Fruit fly (Drosophila melanogaster): ENCODE data around the gene CG43155.

Gene CG43155

dm6 chrX:11483297-11483696 is 23.7 kb downstream of the CG43155 start, which contains the start of gene Uba5 (continued):
- TF ChIP-seq CG13296 (GFP tag; optimal IDR thresholded peaks at IDR 0.05), result no peak
- no peak for TF ChIP-seq Neu2 (GFP tag; optimal IDR thresholded peaks at IDR 0.05; ENCODE audit: borderline replicate concordance)

DNA sequence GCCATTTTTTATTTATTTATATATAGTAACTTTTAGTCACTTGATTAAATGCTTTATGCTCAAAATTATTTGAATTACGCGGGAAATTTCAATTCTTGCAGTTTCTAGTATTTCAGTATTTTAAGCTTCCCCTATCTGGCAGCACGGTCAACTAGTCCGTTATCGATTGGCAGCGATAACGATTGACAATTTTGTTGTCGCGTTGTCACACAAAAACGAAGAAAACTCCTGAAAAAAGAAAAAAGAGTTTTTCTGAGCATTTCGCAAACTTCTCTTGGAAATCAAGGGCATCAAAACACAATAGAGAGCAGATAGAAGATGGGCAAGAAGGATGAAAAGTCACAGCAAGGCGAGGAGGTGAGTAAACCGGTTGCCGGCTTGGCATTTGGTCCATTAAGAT is 25.5 kb downstream of the CG43155 start, which contains the start of gene Spase25:
Spase25 (plus strand) TSS at position 176 of the 400 bp plus-strand sequence.
- TF ChIP-seq pzg (GFP tag; optimal IDR thresholded peaks at IDR 0.05) (peak; percentile 59), D19B (GFP tag; optimal IDR thresholded peaks at IDR 0.05) (no peak), nom (GFP tag; optimal IDR thresholded peaks at IDR 0.05) (peak; percentile 40), hb (GFP tag; IDR thresholded peaks at IDR 0.05; ENCODE audit: partially characterized antibody) (0 out of 3 replicates have a peak, but pooled peaks have one; percentile 39), zen2 (GFP tag; IDR thresholded peaks at IDR 0.05; ENCODE audit: partially characterized antibody) (no peak), bab2 (GFP tag; optimal IDR thresholded peaks at IDR 0.05) (no peak), dpn (GFP tag; optimal IDR thresholded peaks at IDR 0.05) (no peak), stwl (tag; optimal IDR thresholded peaks at IDR 0.05) (peak; percentile 35), ato (GFP tag; IDR thresholded peaks at IDR 0.05; ENCODE audit: partially characterized antibody) (peak; percentile 19; the same call in 1 of the 2 replicates), odd (GFP tag; optimal IDR thresholded peaks at IDR 0.05) (no peak), CG4328 (GFP tag; optimal IDR thresholded peaks at IDR 0.05) (no peak), CG15514 (GFP tag; optimal IDR thresholded peaks at IDR 0.05) (no peak), CG3726 (GFP tag; IDR thresholded peaks at IDR 0.05) (no peak), Vsx1 (GFP tag; optimal IDR thresholded peaks at IDR 0.05) (no peak), CG12942 (GFP tag; optimal IDR thresholded peaks at IDR 0.05) (no peak), Sin3A (optimal IDR thresholded peaks at IDR 0.05) (peak; percentile 2), vnd (GFP tag; IDR thresholded peaks at IDR 0.05; ENCODE audit: partially characterized antibody) (peak; percentile 33; the same call in 1 of the 3 replicates), CG16863 (GFP tag; optimal IDR thresholded peaks at IDR 0.05) (no peak), Usf (GFP tag; optimal IDR thresholded peaks at IDR 0.05) (no peak), zfh1 (GFP tag; IDR thresholded peaks at IDR 0.05) (no peak), Fer2 (tag; optimal IDR thresholded peaks at IDR 0.05) (no peak), bsh (GFP tag; optimal IDR thresholded peaks at IDR 0.05) (peak in 1 of 2 experiments; percentile 48), oc (tag; optimal IDR thresholded peaks at IDR 0.05) (no peak), CG11504 (tag; optimal IDR thresholded peaks at IDR 0.05) (no peak), zfh2 (GFP tag; optimal IDR thresholded peaks at IDR 0.05) (no peak), CG6813 (GFP tag; optimal IDR thresholded peaks at IDR 0.05) (no peak), Tbp (GFP tag; optimal IDR thresholded peaks at IDR 0.05) (no peak), CG5180 (GFP tag; optimal IDR thresholded peaks at IDR 0.05) (no peak), MESR4 (GFP tag; optimal IDR thresholded peaks at IDR 0.05) (peak; percentile 57), HLH54F (GFP tag; optimal IDR thresholded peaks at IDR 0.05) (no peak), CHES-1-like (GFP tag; optimal IDR thresholded peaks at IDR 0.05) (no peak), Lpt (GFP tag; optimal IDR thresholded peaks at IDR 0.05) (no peak), dysf (GFP tag; IDR thresholded peaks at IDR 0.05) (no peak), Lhr (GFP tag; optimal IDR thresholded peaks at IDR 0.05) (peak; percentile 11), Sry-δ (GFP tag; optimal IDR thresholded peaks at IDR 0.05) (peak; percentile 38), btn (GFP tag; optimal IDR thresholded peaks at IDR 0.05) (no peak), zen (tag; optimal IDR thresholded peaks at IDR 0.05) (no peak), unc-4 (GFP tag; IDR thresholded peaks at IDR 0.05; ENCODE audit: partially characterized antibody) (0 out of 2 replicates have a peak, but pooled peaks have one; percentile 21), CG31224 (GFP tag; IDR thresholded peaks at IDR 0.05) (no peak), CG30020 (tag; optimal IDR thresholded peaks at IDR 0.05) (no peak), caup (GFP tag; optimal IDR thresholded peaks at IDR 0.05; ENCODE audit: severe bottlenecking) (no peak), Dp (GFP tag; optimal IDR thresholded peaks at IDR 0.05) (peak; percentile 85), peb (GFP tag; IDR thresholded peaks at IDR 0.05) (no peak), CG2712 (tag; optimal IDR thresholded peaks at IDR 0.05) (peak; percentile 8), Ets97D (GFP tag; optimal IDR thresholded peaks at IDR 0.05) (no peak), Dref (GFP tag; IDR thresholded peaks at IDR 0.05) (peak; percentile 76)
